Fruit fly (Drosophila melanogaster) whole organism, embryonic: ENCODE results near the gene CG14669.

Experiments used
- Atf3 ChIP-seq: fragments of 200-800 bp; sonication (Bioruptor generic); optimal IDR thresholded peaks from 3 replicates; lab custom pipeline; 2016; ENCODE audit warnings: missing biosample characterization, missing genetic modification characterization
- CG10147 ChIP-seq: fragments of 200-800 bp; sonication (Bioruptor generic); optimal IDR thresholded peaks from 2 replicates; lab custom pipeline; 2019; ENCODE audit warnings: missing biosample characterization, mild to moderate bottlenecking, missing genetic modification characterization, moderate library complexity
- CG10321 ChIP-seq: fragments of 200-800 bp; sonication (Bioruptor generic); IDR thresholded peaks from 2 replicates; pipeline ENCODE4 v1.3.6; 2022; ENCODE audit warnings: missing biosample characterization, missing genetic modification characterization
- CG10543 ChIP-seq: fragments of 200-800 bp; sonication (Bioruptor generic); optimal IDR thresholded peaks from 3 replicates; lab custom pipeline; 2017; ENCODE audit warnings: missing biosample characterization, mild to moderate bottlenecking, missing genetic modification characterization, moderate library complexity
- CG10959 ChIP-seq: fragments of 200-800 bp; sonication (Bioruptor generic); IDR thresholded peaks from 2 replicates; pipeline ENCODE4 v1.3.6; 2022; ENCODE audit warnings: missing biosample characterization, missing genetic modification characterization
- CG10979 ChIP-seq: fragments of 200-800 bp; sonication (Bioruptor generic); optimal IDR thresholded peaks from 2 replicates; lab custom pipeline; 2018; ENCODE audit warnings: missing biosample characterization, mild to moderate bottlenecking, missing genetic modification characterization, moderate library complexity
- CG11504 ChIP-seq: fragments of 200-800 bp; sonication (Bioruptor generic); optimal IDR thresholded peaks from 3 replicates; lab custom pipeline; 2019; ENCODE audit warnings: missing biosample characterization, mild to moderate bottlenecking, missing genetic modification characterization, moderate library complexity
- CG13624 ChIP-seq: fragments of 200-800 bp; sonication (Bioruptor generic); optimal IDR thresholded peaks from 2 replicates; lab custom pipeline; 2016; ENCODE audit warnings: missing biosample characterization, missing genetic modification characterization
- CG16813 ChIP-seq: fragments of 200-800 bp; sonication (Bioruptor generic); IDR thresholded peaks from 3 replicates; pipeline ENCODE4 v1.3.6; 2022; ENCODE audit warnings: missing biosample characterization, missing genetic modification characterization; ENCODE audit not compliant: partially characterized antibody
- CG18262 ChIP-seq: fragments of 200-800 bp; optimal IDR thresholded peaks from 3 replicates; lab custom pipeline; 2019; ENCODE audit warnings: missing biosample characterization, mild to moderate bottlenecking, missing genetic modification characterization, moderate library complexity
- CG3163 ChIP-seq: fragments of 200-800 bp; sonication (Bioruptor generic); optimal IDR thresholded peaks from 3 replicates; lab custom pipeline; 2016; ENCODE audit warnings: missing biosample characterization, missing genetic modification characterization
- CG3281 ChIP-seq: fragments of 200-800 bp; sonication (Bioruptor generic); optimal IDR thresholded peaks from 3 replicates; lab custom pipeline; 2017; ENCODE audit warnings: missing biosample characterization, mild to moderate bottlenecking, missing genetic modification characterization
- CG34224 ChIP-seq: fragments of 200-800 bp; sonication (Bioruptor generic); IDR thresholded peaks from 3 replicates; pipeline ENCODE4 v1.3.6; 2022; ENCODE audit warnings: missing biosample characterization, missing genetic modification characterization; ENCODE audit not compliant: partially characterized antibody
- CG34422 ChIP-seq: fragments of 200-800 bp; sonication (Bioruptor generic); IDR thresholded peaks from 3 replicates; pipeline ENCODE4 v1.3.6; 2022; ENCODE audit warnings: missing biosample characterization, missing genetic modification characterization
- CG4617 ChIP-seq: fragments of 200-800 bp; sonication (Bioruptor generic); optimal IDR thresholded peaks from 3 replicates; lab custom pipeline; 2016; ENCODE audit warnings: missing biosample characterization, missing genetic modification characterization, borderline replicate concordance
- CG4730 ChIP-seq: fragments of 200-800 bp; sonication (Bioruptor generic); IDR thresholded peaks from 2 replicates; pipeline ENCODE4 v1.3.6; 2022; ENCODE audit warnings: missing biosample characterization, missing genetic modification characterization
- CG7839 ChIP-seq: fragments of 200-800 bp; sonication (Bioruptor generic); optimal IDR thresholded peaks from 3 replicates; lab custom pipeline; 2018; ENCODE audit warnings: missing biosample characterization, mild to moderate bottlenecking, missing genetic modification characterization, moderate library complexity
- CG8281 ChIP-seq: fragments of 200-800 bp; sonication (Bioruptor generic); optimal IDR thresholded peaks from 2 replicates; lab custom pipeline; 2018; ENCODE audit warnings: missing biosample characterization, mild to moderate bottlenecking, missing genetic modification characterization, moderate library complexity
- CG8478 ChIP-seq: fragments of >200 bp; optimal IDR thresholded peaks from 2 replicates; lab custom pipeline; 2018
- CG8924 ChIP-seq: fragments of 200-800 bp; optimal IDR thresholded peaks from 3 replicates; lab custom pipeline; 2019; ENCODE audit warnings: missing biosample characterization, mild to moderate bottlenecking, missing genetic modification characterization, moderate library complexity
- CG9932 ChIP-seq: fragments of 200-800 bp; sonication (Bioruptor generic); IDR thresholded peaks from 2 replicates; pipeline ENCODE4 v1.3.6; 2022; ENCODE audit warnings: missing biosample characterization, missing genetic modification characterization
- D ChIP-seq, 2 experiments: fragments of 200-800 bp in 1 of 2; fragments of >200 bp in 1 of 2; sonication (Bioruptor generic) in 1 of 2; optimal IDR thresholded peaks; 2 replicates in 1 of 2; 3 replicates in 1 of 2; lab custom pipeline; 2017; ENCODE audit warnings: mild to moderate bottlenecking in 1 of 2, missing biosample characterization in 1 of 2, missing genetic modification characterization in 1 of 2, missing genetic modification reagents in 1 of 2
- Deaf1 ChIP-seq: fragments of 200-800 bp; optimal IDR thresholded peaks from 3 replicates; lab custom pipeline; 2019; ENCODE audit warnings: missing biosample characterization, mild to moderate bottlenecking, missing genetic modification characterization, moderate library complexity
- Dek ChIP-seq: fragments of 200-800 bp; sonication (Bioruptor generic); optimal IDR thresholded peaks from 3 replicates; lab custom pipeline; 2019; ENCODE audit warnings: missing biosample characterization, mild to moderate bottlenecking, missing genetic modification characterization, moderate library complexity
- Ets65A ChIP-seq: fragments of 200-800 bp; sonication (Bioruptor generic); peaks from one replicate; lab custom pipeline; 2016; ENCODE audit warnings: missing biosample characterization, missing genetic modification characterization
- Hsf ChIP-seq: fragments of 200-800 bp; sonication (Bioruptor generic); optimal IDR thresholded peaks from 3 replicates; lab custom pipeline; 2016; ENCODE audit warnings: missing biosample characterization, missing genetic modification characterization
- Med ChIP-seq: fragments of 200-800 bp; sonication (Bioruptor generic); peaks from one replicate; lab custom pipeline; 2016; ENCODE audit warnings: missing biosample characterization, missing genetic modification characterization, mild to moderate bottlenecking, inconsistent platforms, moderate library complexity
- Myb ChIP-seq: fragments of 200-800 bp; sonication (Bioruptor generic); optimal IDR thresholded peaks from 2 replicates; lab custom pipeline; 2016; ENCODE audit warnings: missing biosample characterization, missing genetic modification characterization
- Neu2 ChIP-seq: fragments of 200-800 bp; sonication (Bioruptor generic); optimal IDR thresholded peaks from 3 replicates; lab custom pipeline; 2016; ENCODE audit warnings: missing biosample characterization, missing genetic modification characterization, borderline replicate concordance
- Nf-YA ChIP-seq: fragments of 200-800 bp; sonication (Bioruptor generic); IDR thresholded peaks from 2 replicates; pipeline ENCODE4 v1.3.6; 2022; ENCODE audit warnings: missing biosample characterization, missing genetic modification characterization
- Rx ChIP-seq: fragments of 200-800 bp; sonication (Bioruptor generic); IDR thresholded peaks from 2 replicates; pipeline ENCODE4 v1.3.6; 2022; ENCODE audit warnings: missing biosample characterization, missing genetic modification characterization
- Sin3A ChIP-seq: fragments of >200 bp; optimal IDR thresholded peaks from 2 replicates; lab custom pipeline; 2018
- aop ChIP-seq: fragments of 200-800 bp; sonication (Bioruptor generic); IDR thresholded peaks from 2 replicates; pipeline ENCODE4 v1.3.6; 2022; ENCODE audit warnings: missing biosample characterization, missing genetic modification characterization
- ara ChIP-seq: fragments of 200-800 bp; sonication (Bioruptor generic); IDR thresholded peaks from 2 replicates; pipeline ENCODE4 v1.3.6; 2022; ENCODE audit warnings: missing biosample characterization, missing genetic modification characterization
- danr ChIP-seq: fragments of 200-800 bp; sonication (Bioruptor generic); IDR thresholded peaks from 2 replicates; pipeline ENCODE4 v1.3.6; 2022; ENCODE audit warnings: missing biosample characterization, missing genetic modification characterization
- fd64A ChIP-seq: fragments of 200-800 bp; sonication (Bioruptor generic); optimal IDR thresholded peaks from 3 replicates; lab custom pipeline; 2018; ENCODE audit warnings: missing biosample characterization, mild to moderate bottlenecking, missing genetic modification characterization
- grau ChIP-seq: fragments of 200-800 bp; optimal IDR thresholded peaks from 3 replicates; lab custom pipeline; 2019; ENCODE audit warnings: missing biosample characterization, mild to moderate bottlenecking, missing genetic modification characterization, moderate library complexity
- lola ChIP-seq, 3 experiments: fragments of >200 bp in 2 of 3; fragments of 200-800 bp in 1 of 3; sonication (Bioruptor generic) in 1 of 3; optimal IDR thresholded peaks; 2 replicates each; lab custom pipeline; 2017 to 2019; ENCODE audit warnings: missing biosample characterization in 3 of 3, missing genetic modification characterization in 3 of 3, mild to moderate bottlenecking in 1 of 3, moderate library complexity in 1 of 3
- onecut ChIP-seq: fragments of 200-800 bp; sonication (Bioruptor generic); IDR thresholded peaks from 2 replicates; pipeline ENCODE4 v1.3.6; 2022; ENCODE audit warnings: missing biosample characterization, missing genetic modification characterization
- otp ChIP-seq: fragments of 200-800 bp; sonication (Bioruptor generic); IDR thresholded peaks from 3 replicates; pipeline ENCODE4, ENCODE4 v1.3.6; 2022; ENCODE audit warnings: missing biosample characterization, missing genetic modification characterization
- pan ChIP-seq, 4 experiments: fragments of >200 bp in 3 of 4; fragments of 200-800 bp in 1 of 4; sonication (Bioruptor generic) in 1 of 4; optimal IDR thresholded peaks in 3 of 4; IDR thresholded peaks in 1 of 4; 2 replicates each; pipeline versions ENCODE4 v1.3.6 to Lab custom; 2017 to 2022; ENCODE audit warnings: missing biosample characterization in 2 of 4, missing genetic modification characterization in 2 of 4, mixed read lengths in 1 of 4
- pnt ChIP-seq: fragments of 200-800 bp; sonication (Bioruptor generic); optimal IDR thresholded peaks from 3 replicates; lab custom pipeline; 2016; ENCODE audit warnings: missing biosample characterization, missing genetic modification characterization
- schlank ChIP-seq: fragments of 200-800 bp; sonication (Bioruptor generic); optimal IDR thresholded peaks from 2 replicates; lab custom pipeline; 2018; ENCODE audit warnings: missing biosample characterization, mild to moderate bottlenecking, missing genetic modification characterization
- scrt ChIP-seq: fragments of 200-800 bp; sonication (Bioruptor generic); optimal IDR thresholded peaks from 2 replicates; lab custom pipeline; 2018; ENCODE audit warnings: missing biosample characterization, mild to moderate bottlenecking, missing genetic modification characterization, moderate library complexity
- sens ChIP-seq: fragments of 200-800 bp; sonication (Bioruptor generic); peaks from one replicate; lab custom pipeline; 2016; ENCODE audit warnings: missing biosample characterization, missing genetic modification characterization
- sug ChIP-seq: fragments of 200-800 bp; optimal IDR thresholded peaks from 2 replicates; lab custom pipeline; 2019; ENCODE audit warnings: missing biosample characterization, mild to moderate bottlenecking, missing genetic modification characterization, moderate library complexity
- tna ChIP-seq: fragments of 200-800 bp; sonication (Bioruptor generic); IDR thresholded peaks from 2 replicates; pipeline ENCODE4 v1.3.6; 2022; ENCODE audit warnings: missing biosample characterization, missing genetic modification characterization; ENCODE audit not compliant: partially characterized antibody
- tx ChIP-seq: fragments of 200-800 bp; sonication (Bioruptor generic); optimal IDR thresholded peaks from 2 replicates; lab custom pipeline; 2016; ENCODE audit warnings: missing biosample characterization, missing genetic modification characterization
- vfl ChIP-seq: fragments of 200-800 bp; sonication (Bioruptor generic); optimal IDR thresholded peaks from 2 replicates; lab custom pipeline; 2016; ENCODE audit warnings: missing biosample characterization, missing genetic modification characterization
- wor ChIP-seq: fragments of 200-800 bp; sonication (Bioruptor generic); IDR thresholded peaks from 2 replicates; pipeline ENCODE4 v1.3.6; 2022; ENCODE audit warnings: missing biosample characterization, missing genetic modification characterization

The CG14669 gene

DNA sequence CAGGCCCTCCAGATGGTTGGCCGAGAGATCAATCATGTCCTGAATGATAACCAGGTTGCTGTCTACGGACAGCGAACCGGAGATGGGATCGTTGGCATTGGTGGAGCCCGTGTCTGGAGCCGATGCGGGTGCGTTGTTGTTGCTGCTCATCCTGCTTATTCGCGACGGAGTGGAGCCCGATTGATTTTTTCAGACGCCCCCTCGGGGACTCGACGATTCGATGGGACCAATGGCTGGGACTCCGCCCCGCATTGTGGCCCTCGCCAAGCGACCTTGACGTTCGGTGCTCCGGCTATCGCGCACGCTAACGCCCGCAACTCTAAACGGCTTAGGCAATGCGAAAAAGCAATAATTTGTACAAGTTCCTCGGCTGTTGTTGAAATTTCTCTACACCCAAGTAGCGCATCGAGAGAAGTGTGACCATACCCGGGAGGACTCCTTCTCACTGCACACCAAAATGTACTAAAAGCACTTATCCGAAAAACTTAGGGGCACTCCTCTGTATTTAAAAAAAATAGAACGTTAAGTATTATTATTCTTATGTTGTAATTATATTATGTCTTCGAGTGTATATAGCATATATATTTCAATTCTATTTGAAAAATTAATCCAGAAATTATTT, 69.3 kb downstream of the CG14669 start, which contains the start of gene ksr (continued):
- peak; percentile 51 for TF ChIP-seq grau
- no peak for TF ChIP-seq ara (GFP tag; lab: Robert Waterston, UW)
- TF ChIP-seq tx (GFP tag; lab: Kevin White, UChicago), result no peak
- TF ChIP-seq Neu2, result no peak
- TF ChIP-seq CG10543 (GFP tag; lab: Kevin White, UChicago), result no peak
- TF ChIP-seq lola (GFP tag; optimal IDR thresholded peaks at IDR 0.05; lab: Kevin White, UChicago), result peak in 1 of 3 experiments; percentile 29
- TF ChIP-seq wor (GFP tag; lab: Robert Waterston, UW), result no peak
- TF ChIP-seq fd64A (GFP tag; lab: Kevin White, UChicago), result no peak
- peak; percentile 74 for TF ChIP-seq sens
- no peak for TF ChIP-seq CG8281 (tag; lab: Kevin White, UChicago)
- no peak for TF ChIP-seq CG3281
- TF ChIP-seq Rx (GFP tag; lab: Robert Waterston, UW), result no peak
- TF ChIP-seq scrt (GFP tag; lab: Kevin White, UChicago), result no peak
- no peak for TF ChIP-seq CG16813 (GFP tag; lab: Robert Waterston, UW)
- no peak for TF ChIP-seq otp (GFP tag; lab: Robert Waterston, UW)
- no peak for TF ChIP-seq CG11504 (tag; lab: Kevin White, UChicago)
- no peak for TF ChIP-seq CG7839 (tag; lab: Kevin White, UChicago)
- peak; percentile 19; the same call in 1 of the 2 replicates for TF ChIP-seq CG9932 (GFP tag; lab: Robert Waterston, UW)
- no peak for TF ChIP-seq D (optimal IDR thresholded peaks at IDR 0.05; lab: Kevin White, UChicago)
- TF ChIP-seq D (GFP tag; optimal IDR thresholded peaks at IDR 0.05; lab: Kevin White, UChicago), result no peak
- no peak for TF ChIP-seq CG10321 (GFP tag; lab: Robert Waterston, UW)
- no peak for TF ChIP-seq sug (tag; lab: Kevin White, UChicago)
- TF ChIP-seq CG10147 (GFP tag; lab: Kevin White, UChicago), result no peak
- no peak for TF ChIP-seq Deaf1
- TF ChIP-seq CG4617, result peak; percentile 80
- no peak for TF ChIP-seq Nf-YA
- no peak for TF ChIP-seq CG4730 (GFP tag; lab: Robert Waterston, UW)
- TF ChIP-seq CG3163 (GFP tag; lab: Kevin White, UChicago), result no peak
- TF ChIP-seq CG8478, result no peak
- peak; percentile 80 for TF ChIP-seq onecut
- TF ChIP-seq aop (GFP tag; lab: Robert Waterston, UW), result no peak
- TF ChIP-seq CG34224 (GFP tag; lab: Robert Waterston, UW), result no peak
- no peak for TF ChIP-seq Atf3 (GFP tag; lab: Kevin White, UChicago)
- TF ChIP-seq Dek (tag; lab: Kevin White, UChicago), result no peak
- TF ChIP-seq Sin3A, result peak; percentile 13
- TF ChIP-seq pnt (GFP tag; lab: Kevin White, UChicago), result no peak
- peak; percentile 14 for TF ChIP-seq Med (GFP tag; lab: Kevin White, UChicago)
- TF ChIP-seq Ets65A (GFP tag; lab: Kevin White, UChicago), result peak; percentile 84
- TF ChIP-seq CG34422, result peak; percentile 38; the same call in 1 of the 3 replicates
- no peak for TF ChIP-seq tna (GFP tag; lab: Robert Waterston, UW)
- TF ChIP-seq CG18262, result no peak
- peak; percentile 50 for TF ChIP-seq CG8924
- TF ChIP-seq CG10959 (GFP tag; lab: Robert Waterston, UW), result no peak
- TF ChIP-seq schlank (tag; lab: Kevin White, UChicago), result no peak
- no peak for TF ChIP-seq CG13624 (GFP tag; lab: Kevin White, UChicago)
- no peak for TF ChIP-seq danr (GFP tag; lab: Robert Waterston, UW)
- no peak for TF ChIP-seq Myb (GFP tag; lab: Kevin White, UChicago)
- TF ChIP-seq pan (optimal IDR thresholded peaks at IDR 0.05; lab: Kevin White, UChicago), result no peak
- peak in 1 of 2 experiments; percentile 12 for TF ChIP-seq pan (GFP tag; optimal IDR thresholded peaks at IDR 0.05 in 1 of 2, IDR thresholded peaks at IDR 0.05 in 1 of 2)
- TF ChIP-seq Hsf, result no peak
- peak; percentile 30 for TF ChIP-seq CG10979 (tag; lab: Kevin White, UChicago)
- no peak for TF ChIP-seq vfl (GFP tag; lab: Kevin White, UChicago)
